Fruit fly (Drosophila melanogaster) whole organism, wandering third instar larva: ENCODE measurements around the gene CG42673.

Experiments used
- Abd-B ChIP-seq: fragments of >200 bp; optimal IDR thresholded peaks from 2 replicates; lab custom pipeline; 2017; ENCODE audit warnings: missing biosample characterization, missing genetic modification characterization
- CG9705 ChIP-seq: fragments of 200-800 bp; sonication (Bioruptor generic); optimal IDR thresholded peaks from 2 replicates; lab custom pipeline; 2018; ENCODE audit warnings: missing biosample characterization, mild to moderate bottlenecking, missing genetic modification characterization
- CrebA ChIP-seq: fragments of 200-800 bp; sonication (Bioruptor generic); optimal IDR thresholded peaks from 2 replicates; lab custom pipeline; 2016; ENCODE audit warnings: missing biosample characterization, mild to moderate bottlenecking, missing genetic modification characterization, borderline replicate concordance
- Dfd ChIP-seq: fragments of >200 bp; optimal IDR thresholded peaks from 2 replicates; lab custom pipeline; 2017; ENCODE audit warnings: missing biosample characterization, missing genetic modification characterization
- Dif ChIP-seq: fragments of 200-275, 200-300 bp; sonication (Bioruptor generic); optimal IDR thresholded peaks from 2 replicates; lab custom pipeline; 2018; ENCODE audit warnings: missing biosample characterization, missing genetic modification characterization; ENCODE audit not compliant: partially characterized antibody
- HLH106 ChIP-seq: fragments of 200-800 bp; optimal IDR thresholded peaks from 3 replicates; lab custom pipeline; 2019; ENCODE audit warnings: missing biosample characterization, mild to moderate bottlenecking, missing genetic modification characterization, moderate library complexity
- Hnf4 ChIP-seq: fragments of 200-800 bp; sonication (Bioruptor generic); optimal IDR thresholded peaks from 2 replicates; lab custom pipeline; 2016; ENCODE audit warnings: missing biosample characterization, mild to moderate bottlenecking, missing genetic modification characterization
- Hr78 ChIP-seq: fragments of >200 bp; optimal IDR thresholded peaks from 2 replicates; lab custom pipeline; 2017; ENCODE audit warnings: missing biosample characterization, missing genetic modification characterization
- Hr83 ChIP-seq: fragments of 200-300 bp; sonication (Bioruptor generic); optimal IDR thresholded peaks from 2 replicates; lab custom pipeline; 2016; ENCODE audit warnings: missing biosample characterization, mild to moderate bottlenecking, missing genetic modification characterization, moderate library complexity; ENCODE audit not compliant: poor library complexity, severe bottlenecking
- Jra ChIP-seq: sonication (Bioruptor generic); optimal IDR thresholded peaks from 2 replicates; lab custom pipeline; 2016; ENCODE audit warnings: missing biosample characterization, missing genetic modification characterization
- N ChIP-seq: fragments of >200 bp; optimal IDR thresholded peaks from 2 replicates; lab custom pipeline; 2018; ENCODE audit warnings: missing biosample characterization, missing external identifiers, missing genetic modification characterization
- OdsH ChIP-seq: fragments of 200-800 bp; sonication (Bioruptor generic); optimal IDR thresholded peaks from 2 replicates; lab custom pipeline; 2016; ENCODE audit warnings: missing biosample characterization, mild to moderate bottlenecking, missing genetic modification characterization
- Rel ChIP-seq, 2 experiments: fragments of 200-800 bp; sonication (Bioruptor generic) in 1 of 2; optimal IDR thresholded peaks; 2 replicates in 1 of 2; 3 replicates in 1 of 2; lab custom pipeline; 2016 to 2019; ENCODE audit warnings: mild to moderate bottlenecking in 2 of 2, missing biosample characterization in 2 of 2, missing genetic modification characterization in 2 of 2, moderate library complexity in 1 of 2
- Sp1 ChIP-seq: fragments of 200-800 bp; sonication (Bioruptor generic); optimal IDR thresholded peaks from 3 replicates; lab custom pipeline; 2019; ENCODE audit warnings: missing biosample characterization, mild to moderate bottlenecking, missing genetic modification characterization, moderate library complexity
- Vsx2 ChIP-seq: fragments of 200-300, 225-300 bp; sonication (Bioruptor generic); optimal IDR thresholded peaks from 2 replicates; lab custom pipeline; 2018; ENCODE audit warnings: missing biosample characterization, missing genetic modification characterization; ENCODE audit not compliant: partially characterized antibody
- brk ChIP-seq: fragments of 200-800 bp; sonication (Bioruptor generic); optimal IDR thresholded peaks from 2 replicates; lab custom pipeline; 2016; ENCODE audit warnings: missing biosample characterization, mild to moderate bottlenecking, missing genetic modification characterization
- dl ChIP-seq, 2 experiments: fragments of 175-275, 200-275 bp in 1 of 2; fragments of 200-275 bp in 1 of 2; sonication (Bioruptor generic); optimal IDR thresholded peaks; lab custom pipeline; 2018; ENCODE audit warnings: mild to moderate bottlenecking in 2 of 2, missing biosample characterization in 2 of 2, missing genetic modification characterization in 2 of 2, moderate library complexity in 2 of 2; ENCODE audit not compliant: partially characterized antibody in 2 of 2, insufficient read depth in 1 of 2
- dmrt93B ChIP-seq: fragments of 200-800 bp; sonication (Bioruptor generic); optimal IDR thresholded peaks from 2 replicates; lab custom pipeline; 2018; ENCODE audit warnings: missing biosample characterization, mild to moderate bottlenecking, missing genetic modification characterization
- ey ChIP-seq: fragments of 200-800 bp; sonication (Bioruptor generic); optimal IDR thresholded peaks from 2 replicates; lab custom pipeline; 2016; ENCODE audit warnings: missing biosample characterization, missing genetic modification characterization
- foxo ChIP-seq, 2 experiments: fragments of 200-800 bp; sonication (Bioruptor generic); optimal IDR thresholded peaks; 2 replicates in 1 of 2; 3 replicates in 1 of 2; lab custom pipeline; 2016 to 2017; ENCODE audit warnings: missing biosample characterization in 2 of 2, missing genetic modification characterization in 2 of 2
- fru ChIP-seq: fragments of 200-800 bp; sonication (Bioruptor generic); optimal IDR thresholded peaks from 3 replicates; lab custom pipeline; 2016; ENCODE audit warnings: missing biosample characterization, mild to moderate bottlenecking, missing genetic modification characterization
- jim ChIP-seq: fragments of 175-275, 200-325 bp; sonication (Bioruptor generic); optimal IDR thresholded peaks from 2 replicates; lab custom pipeline; 2016; ENCODE audit warnings: missing biosample characterization, mild to moderate bottlenecking, missing genetic modification characterization
- lola ChIP-seq: fragments of >200 bp; optimal IDR thresholded peaks from 2 replicates; lab custom pipeline; 2017; ENCODE audit warnings: missing biosample characterization, missing genetic modification characterization
- pan ChIP-seq: fragments of >200 bp; optimal IDR thresholded peaks from 2 replicates; lab custom pipeline; 2017
- rgr ChIP-seq: fragments of 200-800 bp; sonication (Bioruptor generic); optimal IDR thresholded peaks from 3 replicates; lab custom pipeline; 2016; ENCODE audit warnings: missing biosample characterization, mild to moderate bottlenecking, missing genetic modification characterization
- sage ChIP-seq: fragments of 200-800 bp; sonication (Bioruptor generic); optimal IDR thresholded peaks from 2 replicates; lab custom pipeline; 2016; ENCODE audit warnings: missing biosample characterization, mild to moderate bottlenecking, missing genetic modification characterization

Gene CG42673

DNA sequence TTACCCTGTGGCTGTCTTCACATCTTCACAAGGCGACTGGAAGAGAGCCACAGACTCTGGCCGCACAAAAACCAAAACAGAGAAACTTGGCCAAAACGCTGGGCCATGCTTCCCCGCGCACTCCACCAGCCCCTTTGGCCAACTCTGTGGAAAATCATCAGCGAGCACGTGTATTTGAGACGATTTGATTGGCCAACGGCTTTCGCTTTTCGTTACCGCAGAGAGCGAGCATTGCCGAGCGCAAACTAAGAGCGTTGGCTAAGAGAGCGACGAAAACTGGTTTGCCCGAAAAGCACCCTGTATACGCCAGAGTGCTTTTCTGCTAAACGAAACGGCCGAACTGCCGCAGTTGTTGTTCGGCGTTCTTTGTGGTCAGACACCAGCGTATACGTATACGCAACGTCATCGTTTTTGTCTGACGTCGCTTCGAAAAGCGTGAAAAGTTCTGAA, at the start of gene CG42673:
TSS of gene CG42673 (plus strand) at position 346 of the 450 bp plus-strand sequence.
- TF ChIP-seq brk (GFP tag; lab: Kevin White, UChicago) (peak; percentile 24), foxo (GFP tag; optimal IDR thresholded peaks at IDR 0.05; lab: Kevin White, UChicago) (no peak), dl (GFP tag; optimal IDR thresholded peaks at IDR 0.05; lab: Kevin White, UChicago; ENCODE audit: insufficient read depth in 1 of 2, partially characterized antibody in 2 of 2) (peak; percentile 35 to 44), Hr83 (GFP tag; lab: Kevin White, UChicago) (no peak), Dif (GFP tag; lab: Kevin White, UChicago) (peak; percentile 82), CrebA (peak; percentile 36), Vsx2 (GFP tag; lab: Kevin White, UChicago) (peak; percentile 74), lola (no peak), Rel (GFP tag; optimal IDR thresholded peaks at IDR 0.05; lab: Kevin White, UChicago) (peak; percentile 35), Rel (tag; optimal IDR thresholded peaks at IDR 0.05; lab: Kevin White, UChicago) (peak; percentile 4), Sp1 (GFP tag; lab: Kevin White, UChicago) (peak; percentile 19), rgr (GFP tag; lab: Kevin White, UChicago) (no peak)

DNA sequence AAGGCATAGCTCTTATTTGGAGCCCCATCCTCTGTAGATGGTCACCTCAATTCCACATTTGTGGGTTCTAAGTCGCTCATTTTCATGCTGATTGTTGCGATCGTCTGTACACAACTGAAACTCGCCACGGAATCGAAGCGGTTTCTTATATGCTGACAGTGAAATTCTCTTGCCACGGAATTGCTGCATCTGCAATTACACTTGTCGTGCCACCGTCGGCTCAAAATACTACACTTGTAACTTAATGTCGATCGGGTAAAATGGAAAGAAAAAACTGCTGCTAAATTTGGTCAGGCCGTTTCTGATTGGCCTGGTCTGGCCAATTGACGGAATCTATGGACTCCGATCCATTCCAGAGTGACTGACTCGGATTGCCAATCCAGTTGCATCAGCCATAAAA, 49.8 kb upstream of the CG42673 start:
- TF ChIP-seq ey (GFP tag; lab: Kevin White, UChicago), result no peak
- TF ChIP-seq OdsH (GFP tag; lab: Kevin White, UChicago), result no peak
- no peak for TF ChIP-seq N
- no peak for TF ChIP-seq pan (lab: Kevin White, UChicago)

DNA sequence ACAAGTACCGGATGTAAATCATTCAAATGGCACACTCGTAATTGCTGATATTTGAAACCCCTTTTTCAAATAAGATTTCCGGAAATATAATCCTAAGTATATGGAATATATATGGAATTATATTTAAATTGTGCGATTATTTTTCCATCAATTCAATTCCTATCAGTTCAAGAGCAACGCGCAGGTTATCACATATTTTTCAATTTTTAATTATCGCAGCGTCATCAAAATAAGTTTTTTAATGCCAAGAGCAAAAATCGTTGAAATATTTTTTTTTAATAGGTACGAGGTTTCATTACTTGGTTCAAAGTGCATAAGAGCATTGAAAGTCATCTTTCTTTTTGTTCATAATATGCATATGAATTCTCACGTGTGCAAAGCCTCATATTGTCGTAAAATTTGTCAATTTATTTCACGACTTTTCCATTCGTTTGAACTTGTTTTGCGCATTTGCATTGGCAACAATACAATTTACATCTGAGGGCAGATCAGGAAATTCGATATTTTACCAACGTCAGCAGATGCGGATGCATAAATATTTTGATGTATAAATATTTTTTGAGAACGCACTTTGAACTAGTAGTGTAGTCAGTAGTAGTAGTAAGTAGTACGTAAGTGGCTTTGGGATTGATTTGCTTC, 48.9 kb upstream of the CG42673 start:
- TF ChIP-seq Hnf4 (GFP tag; lab: Kevin White, UChicago), result no peak
- TF ChIP-seq brk (GFP tag; lab: Kevin White, UChicago), result no peak
- TF ChIP-seq dl (GFP tag; optimal IDR thresholded peaks at IDR 0.05; lab: Kevin White, UChicago; ENCODE audit: insufficient read depth in 1 of 2, partially characterized antibody in 2 of 2), result no peak
- TF ChIP-seq N, result no peak
- no peak for TF ChIP-seq jim (GFP tag; lab: Kevin White, UChicago)

DNA sequence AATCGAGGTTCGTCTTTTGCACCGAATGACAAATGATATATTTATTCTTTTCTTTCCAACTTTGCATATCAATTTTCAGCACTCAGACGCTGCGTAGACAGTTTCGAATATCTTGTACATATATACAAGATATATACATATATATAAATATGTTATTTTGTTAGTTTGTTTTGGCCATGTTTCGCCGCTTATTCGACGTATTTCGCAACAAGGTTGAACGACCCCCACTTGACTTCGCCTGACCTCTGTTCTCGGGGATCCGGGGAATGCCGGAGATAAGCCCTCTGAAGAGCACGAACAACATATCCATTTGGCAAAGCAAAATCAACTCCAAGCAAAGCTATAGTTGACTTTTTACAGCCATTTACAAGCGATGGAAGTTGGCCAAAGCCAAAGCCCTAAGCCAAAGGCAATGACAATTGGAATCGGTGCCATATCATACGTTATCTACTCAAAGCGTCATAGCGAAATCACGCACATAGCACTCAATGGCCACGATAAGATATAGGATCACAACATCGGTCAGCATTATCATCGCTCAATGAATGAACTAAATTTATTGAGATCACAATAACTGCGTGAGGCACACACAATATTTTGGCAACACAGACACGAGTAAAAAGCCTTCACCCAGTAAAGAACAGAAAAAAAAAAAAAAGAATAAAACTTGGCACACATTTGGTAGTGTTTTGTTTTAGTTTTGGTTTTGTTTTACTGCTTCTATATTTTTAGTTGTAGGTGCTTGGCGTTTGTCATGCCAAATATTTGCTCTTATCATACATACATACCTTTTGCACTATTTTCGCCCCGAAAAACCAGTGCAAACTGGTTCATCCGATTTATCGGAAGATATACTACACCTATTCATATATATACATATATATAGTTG, 46.9 kb upstream of the CG42673 start:
- TF ChIP-seq Hnf4 (GFP tag; lab: Kevin White, UChicago), result no peak
- TF ChIP-seq Rel (GFP tag; optimal IDR thresholded peaks at IDR 0.05; lab: Kevin White, UChicago), result no peak
- TF ChIP-seq Rel (tag; optimal IDR thresholded peaks at IDR 0.05; lab: Kevin White, UChicago), result peak; percentile 80

DNA sequence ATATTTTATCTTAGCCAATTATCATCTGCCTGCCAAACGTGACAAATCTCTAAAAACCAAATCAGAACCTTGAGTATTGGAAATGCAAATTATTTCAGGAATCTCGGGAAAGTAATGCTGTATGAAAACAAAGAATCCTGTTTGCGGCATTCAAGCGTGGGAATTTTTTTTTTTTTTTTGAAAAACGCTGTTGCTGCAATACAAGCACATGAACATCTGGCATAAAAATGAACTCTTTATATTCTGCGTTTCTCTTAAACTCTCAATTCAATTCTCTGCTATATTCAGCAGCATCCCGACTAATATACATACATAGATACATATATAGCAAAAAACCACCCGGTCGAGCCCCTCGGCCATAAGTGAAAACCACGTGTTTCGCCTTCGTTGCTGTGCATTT, 45.7 kb upstream of the CG42673 start:
- no peak for TF ChIP-seq HLH106 (tag; lab: Kevin White, UChicago)
- no peak for TF ChIP-seq Dfd (GFP tag; lab: Kevin White, UChicago)
- TF ChIP-seq rgr (GFP tag; lab: Kevin White, UChicago), result no peak
- no peak for TF ChIP-seq fru (GFP tag; lab: Kevin White, UChicago)
- no peak for TF ChIP-seq Rel (GFP tag; optimal IDR thresholded peaks at IDR 0.05; lab: Kevin White, UChicago)
- TF ChIP-seq Rel (tag; optimal IDR thresholded peaks at IDR 0.05; lab: Kevin White, UChicago), result no peak
- no peak for TF ChIP-seq CG9705 (GFP tag; lab: Kevin White, UChicago)
- TF ChIP-seq dmrt93B, result no peak
- TF ChIP-seq pan (lab: Kevin White, UChicago), result no peak
- no peak for TF ChIP-seq Hr78 (GFP tag; lab: Kevin White, UChicago)
- TF ChIP-seq Jra (GFP tag; lab: Kevin White, UChicago), result no peak
- no peak for TF ChIP-seq sage (GFP tag; lab: Kevin White, UChicago)
- TF ChIP-seq Abd-B (GFP tag; lab: Kevin White, UChicago), result no peak
